Worm (Caenorhabditis elegans) whole organism, early embryonic: Measurements from ENCODE around the gene rsu-1.

ENCODE experiments used
- B0310.2 ChIP-seq: sonication (generic microtip); optimal IDR thresholded peaks from 2 replicates; lab custom pipeline; 2016; ENCODE audit warnings: mild to moderate bottlenecking, missing genetic modification characterization, missing compliant biosample characterization
- F13C5.2 ChIP-seq: sonication (generic microtip); optimal IDR thresholded peaks from 2 replicates; lab custom pipeline; 2017; ENCODE audit warnings: mild to moderate bottlenecking, missing genetic modification characterization, inconsistent platforms, missing compliant biosample characterization
- aly-1 ChIP-seq: sonication (generic microtip); optimal IDR thresholded peaks from 2 replicates; lab custom pipeline; 2016; ENCODE audit warnings: missing genetic modification characterization, missing compliant biosample characterization
- ama-1 ChIP-seq: fragments of 150-350 bp; optimal IDR thresholded peaks from 2 replicates; lab custom pipeline; 2014
- ceh-13 ChIP-seq: fragments of 200-800 bp; sonication (Bioruptor generic); optimal IDR thresholded peaks from 2 replicates; lab custom pipeline; 2018; ENCODE audit warnings: mild to moderate bottlenecking, missing genetic modification characterization, missing compliant biosample characterization
- ceh-36 ChIP-seq: sonication (generic microtip); optimal IDR thresholded peaks from 2 replicates; lab custom pipeline; 2016; ENCODE audit warnings: missing genetic modification characterization, inconsistent platforms, missing compliant biosample characterization
- ets-7 ChIP-seq: sonication (generic microtip); optimal IDR thresholded peaks from 2 replicates; lab custom pipeline; 2016; ENCODE audit warnings: missing genotype, missing genetic modification characterization, missing compliant biosample characterization
- flt-1 ChIP-seq: fragments of 200-800 bp; sonication (Bioruptor generic); IDR thresholded peaks from 2 replicates; pipeline ENCODE4 v1.3.6; 2022; ENCODE audit warnings: missing genetic modification characterization, missing compliant biosample characterization
- hmbx-1 ChIP-seq: sonication (generic microtip); optimal IDR thresholded peaks from 2 replicates; lab custom pipeline; 2016; ENCODE audit warnings: mild to moderate bottlenecking, missing genetic modification characterization, missing compliant biosample characterization
- hnd-1 ChIP-seq: sonication (generic microtip); optimal IDR thresholded peaks from 2 replicates; lab custom pipeline; 2016; ENCODE audit warnings: missing genetic modification characterization, missing compliant biosample characterization
- pes-1 ChIP-seq: fragments of 200-800 bp; sonication (Bioruptor generic); IDR thresholded peaks from 2 replicates; pipeline ENCODE4 v1.3.6; 2022; ENCODE audit warnings: missing genetic modification reagents, missing genetic modification characterization, missing compliant biosample characterization
- scrt-1 ChIP-seq: fragments of 200-800 bp; sonication (Bioruptor generic); IDR thresholded peaks from 2 replicates; pipeline ENCODE4 v1.3.6; 2022; ENCODE audit warnings: missing genetic modification characterization, missing compliant biosample characterization
- tbx-11 ChIP-seq: fragments of 200-800 bp; sonication (Bioruptor generic); IDR thresholded peaks from 2 replicates; pipeline ENCODE4 v1.3.6; 2022; ENCODE audit warnings: missing genetic modification characterization, missing compliant biosample characterization
- tra-4 ChIP-seq: sonication (generic microtip); optimal IDR thresholded peaks from 2 replicates; lab custom pipeline; 2017; ENCODE audit warnings: missing genetic modification characterization, missing compliant biosample characterization

DNA sequence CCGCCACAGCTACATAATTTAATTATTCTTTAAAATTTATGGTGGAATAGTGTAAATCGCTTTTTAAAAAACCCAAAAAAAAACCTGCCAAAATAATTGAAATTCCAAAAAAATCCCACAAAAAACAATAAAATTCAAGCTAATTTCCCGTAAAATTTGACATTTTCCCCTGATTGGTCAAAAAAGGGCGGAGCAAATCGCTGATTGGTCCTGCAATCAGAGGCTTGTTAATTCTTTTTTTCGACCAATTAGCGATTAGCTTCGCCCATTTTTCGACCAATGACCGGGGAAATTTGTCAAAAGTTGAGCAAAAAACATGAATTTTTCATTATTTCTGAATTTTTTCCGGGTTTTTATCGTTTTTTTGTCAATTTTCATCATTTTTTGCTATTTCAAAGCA, 4.8 kb upstream of the rsu-1 start:
- TF ChIP-seq flt-1 (GFP tag; lab: Robert Waterston, UW) = no peak
- no peak for TF ChIP-seq aly-1 (tag; lab: Kevin White, UChicago)
- no peak for TF ChIP-seq pes-1 (GFP tag; lab: Robert Waterston, UW)
- no peak for TF ChIP-seq ets-7 (tag; lab: Kevin White, UChicago)
- TF ChIP-seq B0310.2 = no peak
- TF ChIP-seq ama-1 (lab: Kevin White, UChicago) = no peak
- no peak for TF ChIP-seq F13C5.2 (tag; lab: Kevin White, UChicago)
- TF ChIP-seq tra-4 = no peak
- no peak for TF ChIP-seq hmbx-1
- TF ChIP-seq scrt-1 (GFP tag; lab: Robert Waterston, UW) = no peak
- no peak for TF ChIP-seq ceh-36 (tag; lab: Kevin White, UChicago)
- TF ChIP-seq tbx-11 (GFP tag; lab: Robert Waterston, UW) = no peak
- no peak for TF ChIP-seq ceh-13 (GFP tag; lab: Kevin White, UChicago)
- TF ChIP-seq hnd-1 = no peak
